Fruit fly (Drosophila melanogaster): ENCODE data around the gene CG17672.

CG17672 gene

dm6 chr3L:13015823-13016465 lies 12.8 kb upstream of the CG17672 start, which contains the start of gene CG11267 (continued):
- TF ChIP-seq bab2 (GFP tag; optimal IDR thresholded peaks at IDR 0.05) (peak; percentile 80), CG13287 (GFP tag; IDR thresholded peaks at IDR 0.05; ENCODE audit: partially characterized antibody) (no peak), scrt (GFP tag; optimal IDR thresholded peaks at IDR 0.05) (peak; percentile 81), kay (GFP tag; optimal IDR thresholded peaks at IDR 0.05) (no peak), CG6272 (GFP tag; IDR thresholded peaks at IDR 0.05) (peak; percentile 71), Dref (GFP tag; IDR thresholded peaks at IDR 0.05) (peak; percentile 50), CG13424 (tag; optimal IDR thresholded peaks at IDR 0.05) (peak; percentile 77), CG16863 (GFP tag; optimal IDR thresholded peaks at IDR 0.05) (peak; percentile 33), Dbx (GFP tag; IDR thresholded peaks at IDR 0.05) (peak; percentile 93), BtbVII (GFP tag; optimal IDR thresholded peaks at IDR 0.05) (peak; percentile 87), ssp (GFP tag; IDR thresholded peaks at IDR 0.05) (peak; percentile 59), CG4404 (GFP tag; IDR thresholded peaks at IDR 0.05) (peak; percentile 70), Xrp1 (GFP tag; IDR thresholded peaks at IDR 0.05) (peak; percentile 91), tna (GFP tag; IDR thresholded peaks at IDR 0.05; ENCODE audit: partially characterized antibody) (0 out of 2 replicates have a peak, but pooled peaks have one; percentile 18), Hand (GFP tag; optimal IDR thresholded peaks at IDR 0.05) (peak; percentile 55), CG13775 (GFP tag; optimal IDR thresholded peaks at IDR 0.05) (peak; percentile 69), Antp (GFP tag; optimal IDR thresholded peaks at IDR 0.05) (peak; percentile 69), CG8281 (tag; optimal IDR thresholded peaks at IDR 0.05) (peak; percentile 70), Hr39 (optimal IDR thresholded peaks at IDR 0.05) (no peak), inv (GFP tag; IDR thresholded peaks at IDR 0.05; ENCODE audit: partially characterized antibody) (no peak), bsh (GFP tag; optimal IDR thresholded peaks at IDR 0.05) (peak; percentile 66 to 78), chm (GFP tag; IDR thresholded peaks at IDR 0.05) (no peak; the same call in 1 of the 2 replicates), CG2116 (GFP tag; optimal IDR thresholded peaks at IDR 0.05) (peak; percentile 49), CG5245 (GFP tag; optimal IDR thresholded peaks at IDR 0.05) (peak; percentile 77), dimm (GFP tag; IDR thresholded peaks at IDR 0.05) (no peak; the same call in none of the 2 replicates), Awh (GFP tag; IDR thresholded peaks at IDR 0.05) (peak; percentile 87), cg (GFP tag; optimal IDR thresholded peaks at IDR 0.05) (no peak), CG12391 (tag; optimal IDR thresholded peaks at IDR 0.05) (peak; percentile 74), Jarid2 (GFP tag; optimal IDR thresholded peaks at IDR 0.05) (peak; percentile 44), CG14441 (GFP tag; IDR thresholded peaks at IDR 0.05) (peak; percentile 94), al (GFP tag; IDR thresholded peaks at IDR 0.05) (peak; percentile 90), CG34376 (GFP tag; optimal IDR thresholded peaks at IDR 0.05) (peak; percentile 71), CG18476 (GFP tag; optimal IDR thresholded peaks at IDR 0.05) (peak; percentile 72), Deaf1 (tag; optimal IDR thresholded peaks at IDR 0.05) (peak; percentile 55), Ptx1 (GFP tag; IDR thresholded peaks at IDR 0.05) (peak; percentile 86), CG2199 (GFP tag; IDR thresholded peaks at IDR 0.05) (peak; percentile 89), CG10565 (GFP tag; optimal IDR thresholded peaks at IDR 0.05) (peak; percentile 59), CG34224 (GFP tag; IDR thresholded peaks at IDR 0.05; ENCODE audit: partially characterized antibody) (peak; percentile 37; the same call in 2 of the 3 replicates), CG10267 (tag; optimal IDR thresholded peaks at IDR 0.05) (peak; percentile 78), Chrac-16 (GFP tag; optimal IDR thresholded peaks at IDR 0.05) (peak; percentile 62), zf30C (GFP tag; optimal IDR thresholded peaks at IDR 0.05) (peak; percentile 94), Gug (GFP tag; IDR thresholded peaks at IDR 0.05) (peak; percentile 71; the same call in 3 of the 4 replicates), CG10321 (GFP tag; IDR thresholded peaks at IDR 0.05) (peak; percentile 70), Opbp (GFP tag; IDR thresholded peaks at IDR 0.05; ENCODE audit: partially characterized antibody) (0 out of 3 replicates have a peak, but pooled peaks have one; percentile 35), CG11560 (tag; IDR thresholded peaks at IDR 0.05) (no peak; the same call in 2 of the 3 replicates), Spps (tag; optimal IDR thresholded peaks at IDR 0.05) (peak; percentile 63), CG12236 (GFP tag; optimal IDR thresholded peaks at IDR 0.05) (no peak), CG11696 (GFP tag; IDR thresholded peaks at IDR 0.05) (peak; percentile 87), CG15073 (GFP tag; optimal IDR thresholded peaks at IDR 0.05) (no peak)

All from whole organism, embryonic.